Worm (Caenorhabditis elegans): ENCODE results near the gene C34H4.1.

ce11 chrIV:1522358-1522757, 33.0 kb upstream of the C34H4.1 start:
- no peak for TF ChIP-seq fkh-10 (GFP tag; optimal IDR thresholded peaks at IDR 0.05)
- TF ChIP-seq lir-3 (tag; optimal IDR thresholded peaks at IDR 0.05): no peak
- TF ChIP-seq hmg-1.1 (GFP tag; IDR thresholded peaks at IDR 0.05): no peak
- TF ChIP-seq nhr-111 (GFP tag; optimal IDR thresholded peaks at IDR 0.05): no peak
- no peak for TF ChIP-seq lin-13 (GFP tag; optimal IDR thresholded peaks at IDR 0.05)
- no peak for TF ChIP-seq nhr-77 (tag; optimal IDR thresholded peaks at IDR 0.05)
- no peak for TF ChIP-seq daf-19 (GFP tag; conservative IDR thresholded peaks at IDR 0.05)
- TF ChIP-seq ama-1 (optimal IDR thresholded peaks at IDR 0.05): no peak
- TF ChIP-seq mes-2 (tag; optimal IDR thresholded peaks at IDR 0.05; ENCODE audit: poor library complexity, severe bottlenecking): no peak
- no peak for TF ChIP-seq dmd-6 (GFP tag; IDR thresholded peaks at IDR 0.05)
- no peak for TF ChIP-seq mep-1 (tag; optimal IDR thresholded peaks at IDR 0.05)
